Worm (Caenorhabditis elegans) whole organism, L3 larva: ENCODE data around the gene C14A4.13.

Experiments used
- ceh-28 ChIP-seq: fragments of 150-350 bp; optimal IDR thresholded peaks from 2 replicates; lab custom pipeline; 2014; ENCODE audit warnings: missing biosample characterization, missing genetic modification reagents, missing genetic modification characterization
- egl-27 ChIP-seq: sonication (generic microtip); optimal IDR thresholded peaks from 4 replicates; lab custom pipeline; 2017; ENCODE audit warnings: missing biosample characterization, missing genetic modification reagents, missing genetic modification characterization
- elt-3 ChIP-seq, 3 experiments: fragments of 150-350 bp in 1 of 3; sonication (generic microtip) in 2 of 3; optimal IDR thresholded peaks; 2 replicates in 2 of 3; 4 replicates in 1 of 3; lab custom pipeline; 2014 to 2017; ENCODE audit warnings: missing biosample characterization in 3 of 3, missing genetic modification characterization in 3 of 3
- fkh-10 ChIP-seq: sonication (generic microtip); optimal IDR thresholded peaks from 2 replicates; lab custom pipeline; 2017; ENCODE audit warnings: missing biosample characterization, missing genetic modification reagents, missing genetic modification characterization
- jun-1 ChIP-seq: fragments of 150-350 bp; optimal IDR thresholded peaks from 2 replicates; lab custom pipeline; 2014; ENCODE audit warnings: missing biosample characterization, missing genetic modification reagents, missing genetic modification characterization
- nfya-1 ChIP-seq: sonication (generic microtip); optimal IDR thresholded peaks from 2 replicates; lab custom pipeline; 2017; ENCODE audit warnings: missing genetic modification characterization, mild to moderate bottlenecking, missing compliant biosample characterization, antibody characterized with exemption, moderate library complexity; ENCODE audit not compliant: insufficient read depth
- nhr-25 ChIP-seq: sonication (generic microtip); optimal IDR thresholded peaks from 2 replicates; lab custom pipeline; 2017; ENCODE audit warnings: missing biosample characterization, missing genetic modification characterization
- nhr-76 ChIP-seq: fragments of 150-350 bp; sonication (generic microtip); optimal IDR thresholded peaks from 5 replicates; lab custom pipeline; 2014; ENCODE audit warnings: missing biosample characterization, missing genetic modification characterization
- nhr-77 ChIP-seq: fragments of 150-350 bp; optimal IDR thresholded peaks from 2 replicates; lab custom pipeline; 2014; ENCODE audit warnings: missing biosample characterization, missing genetic modification characterization

DNA sequence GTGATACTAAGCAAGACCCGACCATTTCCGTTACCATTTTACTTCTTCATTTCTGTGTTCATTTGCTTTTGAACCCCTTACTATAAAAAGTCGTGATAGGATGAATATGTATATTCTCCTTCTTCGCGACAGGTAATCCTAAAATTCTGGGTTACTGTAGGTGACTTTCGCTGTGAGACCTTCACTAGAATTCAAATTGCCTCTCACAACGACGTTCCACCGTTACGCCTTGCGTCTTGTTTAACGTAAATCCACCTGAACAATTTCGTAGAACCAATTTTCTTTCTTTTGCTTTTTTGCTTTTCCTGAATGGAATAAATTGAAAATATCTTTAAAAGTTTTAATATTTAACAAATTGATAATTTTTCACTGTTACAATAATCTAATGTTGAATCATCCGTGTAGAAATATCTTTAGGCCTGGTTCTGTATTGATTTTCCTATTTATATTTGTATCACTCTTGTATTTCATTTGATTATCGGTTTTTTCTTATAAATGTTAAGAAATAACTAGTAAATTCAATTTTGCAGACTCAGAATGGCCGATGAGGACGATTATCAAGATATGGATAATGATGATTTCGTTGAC lies 39.3 kb upstream of the C14A4.13 start, which contains the start of gene rpb-6:
- TF ChIP-seq jun-1 (tag; lab: Kevin White, UChicago), result no peak
- no peak for TF ChIP-seq fkh-10 (GFP tag; lab: Kevin White, UChicago)
- TF ChIP-seq elt-3 (tag; optimal IDR thresholded peaks at IDR 0.05; lab: Kevin White, UChicago), result no peak
- TF ChIP-seq nhr-76 (tag; lab: Kevin White, UChicago), result no peak
- TF ChIP-seq nfya-1 (tag; lab: Kevin White, UChicago), result no peak
- no peak for TF ChIP-seq egl-27 (tag; lab: Kevin White, UChicago)
- no peak for TF ChIP-seq nhr-77
- TF ChIP-seq nhr-25 (tag; lab: Kevin White, UChicago), result peak; percentile 10
- TF ChIP-seq ceh-28 (tag; lab: Kevin White, UChicago), result no peak
